Fruit fly (Drosophila melanogaster): Measurements from ENCODE around the gene CG15172.

Gene CG15172

dm6 chr2L:19051534-19052100 lies 29.4 kb downstream of the CG15172 start, which contains the start of gene Rpn3 (continued):
- TF ChIP-seq Med (GFP tag) (peak; percentile 96), CG4854 (GFP tag; optimal IDR thresholded peaks at IDR 0.05) (peak; percentile 65), slou (GFP tag; optimal IDR thresholded peaks at IDR 0.05) (peak; percentile 68), grn (GFP tag; optimal IDR thresholded peaks at IDR 0.05) (no peak), hb (GFP tag; IDR thresholded peaks at IDR 0.05; ENCODE audit: partially characterized antibody) (peak; percentile 68; the same call in 2 of the 3 replicates), CG8478 (optimal IDR thresholded peaks at IDR 0.05) (no peak), stc (GFP tag; IDR thresholded peaks at IDR 0.05) (peak; percentile 73), Atf-2 (GFP tag; optimal IDR thresholded peaks at IDR 0.05) (peak; percentile 79), CG2116 (GFP tag; optimal IDR thresholded peaks at IDR 0.05) (peak; percentile 75), CG15479 (GFP tag; optimal IDR thresholded peaks at IDR 0.05) (no peak), HHEX (GFP tag; optimal IDR thresholded peaks at IDR 0.05) (peak; percentile 56), lola (GFP tag; optimal IDR thresholded peaks at IDR 0.05) (peak in 1 of 3 experiments; percentile 77), CG3407 (GFP tag; optimal IDR thresholded peaks at IDR 0.05) (peak; percentile 69), Meics (GFP tag; optimal IDR thresholded peaks at IDR 0.05) (peak; percentile 76), bigmax (GFP tag; optimal IDR thresholded peaks at IDR 0.05) (no peak), al (GFP tag; IDR thresholded peaks at IDR 0.05) (peak; percentile 76), fd102C (GFP tag; optimal IDR thresholded peaks at IDR 0.05) (peak; percentile 37), lilli (GFP tag; optimal IDR thresholded peaks at IDR 0.05) (peak; percentile 91), CG18476 (GFP tag; optimal IDR thresholded peaks at IDR 0.05) (peak; percentile 75), CG15601 (tag; optimal IDR thresholded peaks at IDR 0.05) (peak; percentile 51), nerfin-2 (GFP tag; IDR thresholded peaks at IDR 0.05; ENCODE audit: partially characterized antibody) (peak; percentile 75), ssp (GFP tag; IDR thresholded peaks at IDR 0.05) (peak; percentile 73), CG30431 (GFP tag; optimal IDR thresholded peaks at IDR 0.05) (peak; percentile 44), Aef1 (GFP tag; IDR thresholded peaks at IDR 0.05) (peak; percentile 82), CG7556 (GFP tag; optimal IDR thresholded peaks at IDR 0.05) (peak; percentile 78), sens (GFP tag) (peak; percentile 97), CG8388 (GFP tag; optimal IDR thresholded peaks at IDR 0.05) (peak; percentile 78), CG8290 (GFP tag; optimal IDR thresholded peaks at IDR 0.05) (peak; percentile 77), CG8290 (tag; optimal IDR thresholded peaks at IDR 0.05) (no peak), Gsc (GFP tag; IDR thresholded peaks at IDR 0.05) (peak; percentile 19; the same call in 1 of the 2 replicates), NC2β (GFP tag; optimal IDR thresholded peaks at IDR 0.05) (peak; percentile 88), zen2 (GFP tag; IDR thresholded peaks at IDR 0.05; ENCODE audit: partially characterized antibody) (peak; percentile 42; the same call in 1 of the 3 replicates), CG6272 (GFP tag; IDR thresholded peaks at IDR 0.05) (peak; percentile 79), gt (GFP tag; IDR thresholded peaks at IDR 0.05) (0 out of 2 replicates have a peak, but pooled peaks have one; percentile 19), p53 (GFP tag; optimal IDR thresholded peaks at IDR 0.05) (peak; percentile 44), zfh2 (GFP tag; optimal IDR thresholded peaks at IDR 0.05) (peak; percentile 77), Fer3 (tag; optimal IDR thresholded peaks at IDR 0.05) (peak; percentile 79), az2 (GFP tag; optimal IDR thresholded peaks at IDR 0.05) (peak; percentile 91), CG17186 (GFP tag; optimal IDR thresholded peaks at IDR 0.05) (peak; percentile 18), CG3281 (GFP tag; optimal IDR thresholded peaks at IDR 0.05) (peak; percentile 80), CG9609 (GFP tag; optimal IDR thresholded peaks at IDR 0.05) (peak; percentile 83), Rx (GFP tag; IDR thresholded peaks at IDR 0.05) (peak; percentile 74), da (GFP tag; optimal IDR thresholded peaks at IDR 0.05) (peak; percentile 14), CG10431 (GFP tag; optimal IDR thresholded peaks at IDR 0.05) (peak; percentile 12), CG4730 (GFP tag; IDR thresholded peaks at IDR 0.05) (peak; percentile 82), CG13894 (tag; optimal IDR thresholded peaks at IDR 0.05) (peak; percentile 37), cas (GFP tag; IDR thresholded peaks at IDR 0.05) (peak; percentile 69), CG12071 (GFP tag; optimal IDR thresholded peaks at IDR 0.05) (no peak), Chrac-16 (GFP tag; optimal IDR thresholded peaks at IDR 0.05) (peak; percentile 88), kni (GFP tag; optimal IDR thresholded peaks at IDR 0.05) (no peak), jumu (GFP tag; optimal IDR thresholded peaks at IDR 0.05) (peak; percentile 73)
